Fruit fly (Drosophila melanogaster) whole organism, wandering third instar larva: ENCODE results near the gene tal-3A.

ENCODE experiments used
- CG32264 ChIP-seq: fragments of 200-800 bp; sonication (Bioruptor generic); optimal IDR thresholded peaks from 2 replicates; lab custom pipeline; 2016; ENCODE audit warnings: missing biosample characterization, missing genetic modification characterization
- CG9705 ChIP-seq: fragments of 200-800 bp; sonication (Bioruptor generic); optimal IDR thresholded peaks from 2 replicates; lab custom pipeline; 2018; ENCODE audit warnings: missing biosample characterization, mild to moderate bottlenecking, missing genetic modification characterization
- CrebA ChIP-seq: fragments of 200-800 bp; sonication (Bioruptor generic); optimal IDR thresholded peaks from 2 replicates; lab custom pipeline; 2016; ENCODE audit warnings: missing biosample characterization, mild to moderate bottlenecking, missing genetic modification characterization, borderline replicate concordance
- Hnf4 ChIP-seq: fragments of 200-800 bp; sonication (Bioruptor generic); optimal IDR thresholded peaks from 2 replicates; lab custom pipeline; 2016; ENCODE audit warnings: missing biosample characterization, mild to moderate bottlenecking, missing genetic modification characterization
- Jra ChIP-seq: sonication (Bioruptor generic); optimal IDR thresholded peaks from 2 replicates; lab custom pipeline; 2016; ENCODE audit warnings: missing biosample characterization, missing genetic modification characterization
- Myc ChIP-seq: fragments of >200 bp; optimal IDR thresholded peaks from 2 replicates; lab custom pipeline; 2017
- psq ChIP-seq: fragments of 200-800 bp; sonication (Bioruptor generic); optimal IDR thresholded peaks from 3 replicates; lab custom pipeline; 2017; ENCODE audit warnings: missing biosample characterization, mild to moderate bottlenecking, missing genetic modification characterization, moderate library complexity
- rgr ChIP-seq: fragments of 200-800 bp; sonication (Bioruptor generic); optimal IDR thresholded peaks from 3 replicates; lab custom pipeline; 2016; ENCODE audit warnings: missing biosample characterization, mild to moderate bottlenecking, missing genetic modification characterization
- woc ChIP-seq: sonication (Bioruptor generic); optimal IDR thresholded peaks from 2 replicates; lab custom pipeline; 2016; ENCODE audit warnings: missing biosample characterization, mild to moderate bottlenecking, missing genetic modification characterization

DNA sequence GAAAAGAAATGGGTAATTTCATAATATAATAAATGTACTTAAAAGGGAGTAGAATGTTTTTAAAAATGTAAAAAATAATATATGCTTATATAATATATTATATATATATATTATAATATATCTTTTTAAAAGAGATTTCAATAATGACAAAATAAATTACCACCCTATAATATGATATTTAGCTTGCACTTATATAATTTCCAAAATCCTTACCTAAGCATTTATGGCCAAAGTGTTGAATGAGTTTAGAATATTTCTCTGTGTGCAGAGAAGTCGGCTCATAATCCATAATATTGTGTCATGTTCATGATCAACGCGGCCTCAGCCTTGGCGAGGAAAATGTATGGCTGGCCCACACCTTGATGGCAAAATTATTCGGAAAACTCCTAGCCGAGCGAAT lies 24.7 kb upstream of the tal-3A start:
- TF ChIP-seq CG9705 (GFP tag; lab: Kevin White, UChicago): no peak
- TF ChIP-seq CG32264 (GFP tag; lab: Kevin White, UChicago): no peak
- TF ChIP-seq rgr (GFP tag; lab: Kevin White, UChicago): no peak
- TF ChIP-seq woc (GFP tag; lab: Kevin White, UChicago): no peak
- TF ChIP-seq Myc (lab: Kevin White, UChicago): no peak
- no peak for TF ChIP-seq CrebA (GFP tag; lab: Kevin White, UChicago)
- TF ChIP-seq Hnf4: no peak
- no peak for TF ChIP-seq psq (GFP tag; lab: Kevin White, UChicago)
- TF ChIP-seq Jra (GFP tag; lab: Kevin White, UChicago): no peak
